Worm (Caenorhabditis elegans) whole organism, L4 larva: Measurements from ENCODE around the gene sec-16A.2.

Source experiments
- F10B5.3 ChIP-seq: sonication (generic microtip); optimal IDR thresholded peaks from 2 replicates; lab custom pipeline; 2016; ENCODE audit warnings: mild to moderate bottlenecking, missing genetic modification characterization, missing compliant biosample characterization
- F37D6.2 ChIP-seq: sonication (generic microtip); optimal IDR thresholded peaks from 2 replicates; lab custom pipeline; 2016; ENCODE audit warnings: mild to moderate bottlenecking, missing genetic modification characterization, missing compliant biosample characterization
- F49E8.2 ChIP-seq: sonication (generic microtip); optimal IDR thresholded peaks from 2 replicates; lab custom pipeline; 2016; ENCODE audit warnings: missing compliant biosample characterization, mild to moderate bottlenecking, missing genetic modification characterization, borderline replicate concordance
- Y5F2A.4 ChIP-seq: fragments of 200-800 bp; sonication (Bioruptor generic); optimal IDR thresholded peaks from 2 replicates; lab custom pipeline; 2018; ENCODE audit warnings: mild to moderate bottlenecking, missing genetic modification characterization, missing compliant biosample characterization
- aha-1 ChIP-seq: fragments of 150-350 bp; peaks from one replicate; lab custom pipeline; 2014; ENCODE audit warnings: missing biosample characterization, missing genetic modification characterization
- arid-1 ChIP-seq: fragments of 200-800 bp; sonication (Bioruptor generic); conservative IDR thresholded peaks from 2 replicates; pipeline ENCODE4 v1.3.6; 2022; ENCODE audit warnings: missing genetic modification reagents, missing genetic modification characterization, missing compliant biosample characterization
- attf-4 ChIP-seq: sonication (generic microtip); optimal IDR thresholded peaks from 3 replicates; lab custom pipeline; 2017; ENCODE audit warnings: missing biosample characterization, missing genetic modification characterization
- ceh-20 ChIP-seq: fragments of 200-800 bp; sonication (Bioruptor generic); IDR thresholded peaks from 2 replicates; pipeline ENCODE4 v1.3.6; 2022; ENCODE audit warnings: missing genetic modification reagents, missing genetic modification characterization, missing compliant biosample characterization
- ceh-44 ChIP-seq: fragments of 200-800 bp; sonication (Bioruptor generic); IDR thresholded peaks from 2 replicates; pipeline ENCODE4 v1.3.6; 2022; ENCODE audit warnings: missing genetic modification reagents, missing genetic modification characterization, missing compliant biosample characterization
- ces-1 ChIP-seq: fragments of 150-350 bp; sonication (generic microtip); optimal IDR thresholded peaks from 4 replicates; lab custom pipeline; 2014; ENCODE audit warnings: missing biosample characterization, missing genetic modification reagents, missing genetic modification characterization
- daf-16 ChIP-seq, 3 experiments: sonication (generic microtip); optimal IDR thresholded peaks; 2 replicates each; lab custom pipeline; 2016 to 2017; ENCODE audit warnings: missing genetic modification characterization in 3 of 3, missing genetic modification reagents in 3 of 3, mild to moderate bottlenecking in 2 of 3, missing compliant biosample characterization in 2 of 3, missing biosample characterization in 1 of 3, moderate library complexity in 1 of 3
- dmd-6 ChIP-seq: fragments of 200-800 bp; sonication (Bioruptor generic); IDR thresholded peaks from 2 replicates; pipeline ENCODE4 v1.3.6; 2022; ENCODE audit warnings: missing genetic modification reagents, missing genetic modification characterization, missing compliant biosample characterization
- dve-1 ChIP-seq: sonication (generic microtip); optimal IDR thresholded peaks from 2 replicates; lab custom pipeline; 2017; ENCODE audit warnings: antibody characterized with exemption, mild to moderate bottlenecking, missing genetic modification characterization, missing compliant biosample characterization; ENCODE audit not compliant: insufficient read depth
- fkh-10 ChIP-seq: fragments of 150-350 bp; optimal IDR thresholded peaks from 2 replicates; lab custom pipeline; 2014; ENCODE audit warnings: missing biosample characterization, missing genetic modification reagents, missing genetic modification characterization
- gei-8 ChIP-seq: fragments of 200-800 bp; sonication (Bioruptor generic); optimal IDR thresholded peaks from 2 replicates; lab custom pipeline; 2018; ENCODE audit warnings: mild to moderate bottlenecking, missing genetic modification characterization, missing compliant biosample characterization
- hlh-11 ChIP-seq: fragments of 200-800 bp; sonication (Bioruptor generic); optimal IDR thresholded peaks from 2 replicates; lab custom pipeline; 2018; ENCODE audit warnings: mild to moderate bottlenecking, missing genetic modification characterization, missing compliant biosample characterization
- hlh-30 ChIP-seq: sonication (generic microtip); optimal IDR thresholded peaks from 2 replicates; lab custom pipeline; 2017; ENCODE audit warnings: antibody characterized with exemption, mild to moderate bottlenecking, missing genetic modification characterization, missing compliant biosample characterization; ENCODE audit not compliant: insufficient read depth
- lin-38 ChIP-seq: fragments of 200-800 bp; sonication (Bioruptor generic); IDR thresholded peaks from 2 replicates; pipeline ENCODE4 v1.3.6; 2022; ENCODE audit warnings: missing genetic modification reagents, missing genetic modification characterization, missing compliant biosample characterization
- lin-39 ChIP-seq: fragments of 150-350 bp; optimal IDR thresholded peaks from 2 replicates; lab custom pipeline; 2014; ENCODE audit warnings: missing biosample characterization, missing genetic modification reagents, missing genetic modification characterization
- lsy-2 ChIP-seq, 2 experiments: fragments of 150-350 bp in 1 of 2; sonication (generic microtip) in 1 of 2; optimal IDR thresholded peaks; 2 replicates each; lab custom pipeline; 2014 to 2017; ENCODE audit warnings: missing biosample characterization in 2 of 2, missing genetic modification characterization in 2 of 2
- mdl-1 ChIP-seq, 2 experiments: fragments of 150-350 bp in 1 of 2; sonication (generic microtip) in 1 of 2; optimal IDR thresholded peaks; 2 replicates each; lab custom pipeline; 2014 to 2017; ENCODE audit warnings: missing biosample characterization in 2 of 2, missing genetic modification characterization in 2 of 2
- mdt-29 ChIP-seq: fragments of 200-800 bp; sonication (Bioruptor generic); IDR thresholded peaks from 2 replicates; pipeline ENCODE4 v1.3.6; 2022; ENCODE audit warnings: missing genetic modification reagents, missing genetic modification characterization, missing compliant biosample characterization
- mes-2 ChIP-seq: sonication (generic microtip); optimal IDR thresholded peaks from 2 replicates; lab custom pipeline; 2016; ENCODE audit warnings: missing genotype, mild to moderate bottlenecking, missing genetic modification characterization, missing compliant biosample characterization; ENCODE audit not compliant: poor library complexity, severe bottlenecking
- mxl-2 ChIP-seq: fragments of 200-800 bp; sonication (Bioruptor generic); conservative IDR thresholded peaks from 2 replicates; pipeline ENCODE4 v1.3.6; 2022; ENCODE audit warnings: missing genetic modification reagents, missing genetic modification characterization, missing compliant biosample characterization
- nhr-10 ChIP-seq: fragments of 150-350 bp; optimal IDR thresholded peaks from 2 replicates; lab custom pipeline; 2014; ENCODE audit warnings: missing biosample characterization, missing genetic modification characterization
- nhr-11 ChIP-seq: fragments of 150-350 bp; optimal IDR thresholded peaks from 2 replicates; lab custom pipeline; 2014; ENCODE audit warnings: missing biosample characterization, missing genetic modification characterization
- nhr-25 ChIP-seq: sonication (generic microtip); optimal IDR thresholded peaks from 2 replicates; lab custom pipeline; 2017; ENCODE audit warnings: missing genetic modification characterization, mild to moderate bottlenecking, missing compliant biosample characterization, antibody characterized with exemption, moderate library complexity, borderline replicate concordance; ENCODE audit not compliant: insufficient read depth
- nhr-28 ChIP-seq: fragments of 150-350 bp; optimal IDR thresholded peaks from 2 replicates; lab custom pipeline; 2014; ENCODE audit warnings: missing biosample characterization, missing genetic modification characterization
- php-3 ChIP-seq: fragments of 200-800 bp; sonication (Bioruptor generic); IDR thresholded peaks from 2 replicates; pipeline ENCODE4 v1.3.6; 2022; ENCODE audit warnings: missing genetic modification reagents, missing genetic modification characterization, missing compliant biosample characterization
- pqm-1 ChIP-seq: sonication (generic microtip); optimal IDR thresholded peaks from 2 replicates; lab custom pipeline; 2017; ENCODE audit warnings: missing biosample characterization, missing genetic modification characterization
- rbr-2 ChIP-seq: sonication (generic microtip); optimal IDR thresholded peaks from 2 replicates; lab custom pipeline; 2016; ENCODE audit warnings: missing genotype, missing genetic modification characterization, missing compliant biosample characterization
- set-16 ChIP-seq: fragments of 200-800 bp; sonication (Bioruptor generic); IDR thresholded peaks from 2 replicates; pipeline ENCODE4 v1.3.6; 2022; ENCODE audit warnings: missing genetic modification reagents, missing genetic modification characterization, missing compliant biosample characterization
- tag-97 ChIP-seq: fragments of 200-800 bp; sonication (Bioruptor generic); IDR thresholded peaks from 2 replicates; pipeline ENCODE4 v1.3.6; 2022; ENCODE audit warnings: missing genetic modification characterization, missing compliant biosample characterization
- tra-1 ChIP-seq: fragments of 200-800 bp; sonication (Bioruptor generic); IDR thresholded peaks from 2 replicates; pipeline ENCODE4 v1.3.6; 2022; ENCODE audit warnings: missing genetic modification reagents, missing genetic modification characterization, missing compliant biosample characterization
- unc-62 ChIP-seq, 3 experiments: fragments of 150-350 bp in 1 of 3; sonication (generic microtip); optimal IDR thresholded peaks in 2 of 3; peaks in 1 of 3; 1 replicate in 1 of 3; 2 replicates in 2 of 3; lab custom pipeline; 2014 to 2017; ENCODE audit warnings: missing biosample characterization in 3 of 3, missing genetic modification characterization in 3 of 3, missing genetic modification reagents in 3 of 3, missing genotype in 1 of 3
- vab-7 ChIP-seq: fragments of 200-800 bp; sonication (Bioruptor generic); IDR thresholded peaks from 2 replicates; pipeline ENCODE4 v1.3.6; 2022; ENCODE audit warnings: missing genetic modification reagents, missing genetic modification characterization, missing compliant biosample characterization
- zfp-2 ChIP-seq: sonication (generic microtip); optimal IDR thresholded peaks from 2 replicates; lab custom pipeline; 2016; ENCODE audit warnings: mild to moderate bottlenecking, missing genetic modification characterization, missing compliant biosample characterization
- ztf-7 ChIP-seq: fragments of 150-350 bp; optimal IDR thresholded peaks from 2 replicates; lab custom pipeline; 2014; ENCODE audit warnings: missing biosample characterization, missing genetic modification characterization

sec-16A.2 gene

ce11 chrX:8286740-8287299, at the start of gene sec-16A.2 (continued):
- TF ChIP-seq lin-39 (tag; lab: Kevin White, UChicago) (no peak), mdt-29 (no peak), nhr-25 (tag; lab: Kevin White, UChicago) (peak; percentile 13), F37D6.2 (tag; lab: Kevin White, UChicago) (no peak), ces-1 (GFP tag; lab: Kevin White, UChicago) (no peak), arid-1 (GFP tag; lab: Robert Waterston, UW) (no peak), ztf-7 (no peak), daf-16 (GFP tag; optimal IDR thresholded peaks at IDR 0.05; lab: Kevin White, UChicago) (peak in 1 of 2 experiments; percentile 38), daf-16 (tag; optimal IDR thresholded peaks at IDR 0.05; lab: Kevin White, UChicago) (peak; percentile 33), lsy-2 (tag; optimal IDR thresholded peaks at IDR 0.05; lab: Kevin White, UChicago) (peak in 1 of 2 experiments; percentile 79), fkh-10 (GFP tag; lab: Kevin White, UChicago) (peak; percentile 23), rbr-2 (tag; lab: Kevin White, UChicago) (peak; percentile 61), F49E8.2 (no peak), nhr-10 (tag; lab: Kevin White, UChicago) (no peak), mxl-2 (no peak), lin-38 (GFP tag; lab: Robert Waterston, UW) (no peak), gei-8 (no peak), mes-2 (tag; lab: Kevin White, UChicago) (peak; percentile 75), set-16 (GFP tag; lab: Robert Waterston, UW) (no peak), ceh-44 (GFP tag; lab: Robert Waterston, UW) (no peak), unc-62 (GFP tag; optimal IDR thresholded peaks at IDR 0.05 in 1 of 2; lab: Kevin White, UChicago) (no peak), unc-62 (tag; optimal IDR thresholded peaks at IDR 0.05; lab: Kevin White, UChicago) (no peak), vab-7 (GFP tag; lab: Robert Waterston, UW) (no peak)

ce11 chrX:8238639-8239055, 48.4 kb upstream of the sec-16A.2 start:
- TF ChIP-seq Y5F2A.4 (no peak), F10B5.3 (tag; lab: Kevin White, UChicago) (no peak), dmd-6 (GFP tag; lab: Robert Waterston, UW) (peak; percentile 67), unc-62 (GFP tag; optimal IDR thresholded peaks at IDR 0.05 in 1 of 2; lab: Kevin White, UChicago) (peak in 1 of 2 experiments; percentile 77), unc-62 (tag; optimal IDR thresholded peaks at IDR 0.05; lab: Kevin White, UChicago) (no peak), hlh-11 (tag; lab: Kevin White, UChicago) (peak; percentile 64), tag-97 (GFP tag; lab: Robert Waterston, UW) (no peak), dve-1 (tag; lab: Kevin White, UChicago) (peak; percentile 79), pqm-1 (tag; lab: Kevin White, UChicago) (peak; percentile 73), hlh-30 (peak; percentile 59), ceh-20 (GFP tag; lab: Robert Waterston, UW) (0 out of 2 replicates have a peak, but pooled peaks have one; percentile 31), attf-4 (tag; lab: Kevin White, UChicago) (no peak), aha-1 (tag; lab: Kevin White, UChicago) (no peak), php-3 (GFP tag; lab: Robert Waterston, UW) (peak; percentile 80), mdl-1 (tag; optimal IDR thresholded peaks at IDR 0.05; lab: Kevin White, UChicago) (peak in 1 of 2 experiments; percentile 26), nhr-28 (tag; lab: Kevin White, UChicago) (peak; percentile 75), daf-16 (GFP tag; optimal IDR thresholded peaks at IDR 0.05; lab: Kevin White, UChicago) (no peak), daf-16 (tag; optimal IDR thresholded peaks at IDR 0.05; lab: Kevin White, UChicago) (peak; percentile 82), nhr-11 (tag; lab: Kevin White, UChicago) (no peak), tra-1 (GFP tag; lab: Robert Waterston, UW) (peak; percentile 44; the same call in 1 of the 2 replicates), zfp-2 (tag; lab: Kevin White, UChicago) (no peak)
